Worm (Caenorhabditis elegans) whole organism, L4/young adult: Measurements from ENCODE around the gene F36G9.3.

Source experiments
- W03F9.2 ChIP-seq: fragments of 150-350 bp; optimal IDR thresholded peaks from 2 replicates; lab custom pipeline; 2014; ENCODE audit warnings: missing biosample characterization, missing genetic modification characterization
- dao-5 ChIP-seq: sonication (generic microtip); optimal IDR thresholded peaks from 2 replicates; lab custom pipeline; 2016; ENCODE audit warnings: missing genotype, missing genetic modification characterization, moderate library complexity, missing compliant biosample characterization
- him-1 ChIP-seq: sonication (generic microtip); optimal IDR thresholded peaks from 2 replicates; lab custom pipeline; 2016; ENCODE audit warnings: missing genotype, missing genetic modification reagents, missing genetic modification characterization, missing compliant biosample characterization

DNA sequence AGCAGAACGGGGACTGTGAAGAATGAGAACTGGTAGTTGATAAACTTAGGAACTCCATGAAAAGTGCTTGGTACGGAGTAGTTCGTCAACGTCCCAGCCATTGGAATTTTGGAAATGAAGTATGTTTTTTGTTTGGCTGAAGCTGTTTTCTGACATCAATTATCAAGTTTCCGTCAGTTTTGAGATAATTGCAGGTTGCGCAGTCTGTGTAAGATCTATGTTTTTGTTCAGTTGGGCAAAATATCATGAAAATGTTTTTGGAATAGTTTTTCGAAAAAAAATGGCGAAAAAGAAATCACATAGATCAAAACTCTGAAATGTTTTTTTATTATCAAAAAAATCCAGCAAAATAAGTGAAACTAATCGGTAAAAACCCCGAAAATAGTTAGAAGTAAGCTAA lies 17.6 kb downstream of the F36G9.3 start, which contains the start of gene sru-22:
- TF ChIP-seq him-1 (tag; lab: Kevin White, UChicago) (no peak), dao-5 (tag; lab: Kevin White, UChicago) (no peak), W03F9.2 (no peak)
